Fruit fly (Drosophila melanogaster): ENCODE results near the gene CG32795.
A peak's percentile ranks its signal among the peaks of the same experiment; 100 is the strongest.

CG32795 gene

dm6 chrX:2757400-2757799, 33.0 kb downstream of the CG32795 start (continued):
- TF ChIP-seq BEAF-32 (GFP tag; optimal IDR thresholded peaks at IDR 0.05) (no peak), pan (optimal IDR thresholded peaks at IDR 0.05) (no peak), pan (GFP tag; optimal IDR thresholded peaks at IDR 0.05 in 1 of 2, IDR thresholded peaks at IDR 0.05 in 1 of 2) (no peak), Fer3 (tag; optimal IDR thresholded peaks at IDR 0.05) (no peak), dimm (GFP tag; IDR thresholded peaks at IDR 0.05) (no peak), CG31388 (GFP tag; optimal IDR thresholded peaks at IDR 0.05) (no peak), CG8281 (tag; optimal IDR thresholded peaks at IDR 0.05) (no peak), ERR (GFP tag; optimal IDR thresholded peaks at IDR 0.05) (no peak), z (GFP tag; IDR thresholded peaks at IDR 0.05) (no peak), lola (GFP tag; optimal IDR thresholded peaks at IDR 0.05) (no peak), Doc2 (GFP tag; IDR thresholded peaks at IDR 0.05) (no peak), caup (GFP tag; optimal IDR thresholded peaks at IDR 0.05; ENCODE audit: severe bottlenecking) (no peak), CG31224 (GFP tag; IDR thresholded peaks at IDR 0.05) (no peak), sim (GFP tag; IDR thresholded peaks at IDR 0.05) (no peak), CG10654 (GFP tag; optimal IDR thresholded peaks at IDR 0.05) (no peak), otp (GFP tag; IDR thresholded peaks at IDR 0.05) (no peak), CHES-1-like (GFP tag; optimal IDR thresholded peaks at IDR 0.05) (no peak), CG6175 (GFP tag; IDR thresholded peaks at IDR 0.05) (no peak), CG8924 (tag; optimal IDR thresholded peaks at IDR 0.05) (no peak), repo (GFP tag; optimal IDR thresholded peaks at IDR 0.05) (no peak), CG18764 (GFP tag; optimal IDR thresholded peaks at IDR 0.05) (no peak), Asciz (GFP tag; optimal IDR thresholded peaks at IDR 0.05) (no peak), CG13287 (GFP tag; IDR thresholded peaks at IDR 0.05; ENCODE audit: partially characterized antibody) (no peak), lov (optimal IDR thresholded peaks at IDR 0.05) (no peak), lov (GFP tag; IDR thresholded peaks at IDR 0.05) (no peak), CG2199 (GFP tag; IDR thresholded peaks at IDR 0.05) (no peak), CG7372 (GFP tag; IDR thresholded peaks at IDR 0.05) (no peak), CG6689 (GFP tag; IDR thresholded peaks at IDR 0.05) (no peak), ara (GFP tag; IDR thresholded peaks at IDR 0.05) (no peak), run (tag; optimal IDR thresholded peaks at IDR 0.05) (no peak), peb (GFP tag; IDR thresholded peaks at IDR 0.05) (no peak), H15 (GFP tag; IDR thresholded peaks at IDR 0.05) (no peak), CG4360 (GFP tag; IDR thresholded peaks at IDR 0.05) (no peak), CG7357 (GFP tag; IDR thresholded peaks at IDR 0.05) (no peak), pros (GFP tag; optimal IDR thresholded peaks at IDR 0.05) (no peak), oc (tag; optimal IDR thresholded peaks at IDR 0.05) (peak; percentile 14), CG10979 (tag; optimal IDR thresholded peaks at IDR 0.05) (peak; percentile 20), Hmx (GFP tag; optimal IDR thresholded peaks at IDR 0.05) (no peak), ftz-f1 (GFP tag; optimal IDR thresholded peaks at IDR 0.05) (no peak), ttk (GFP tag; IDR thresholded peaks at IDR 0.05) (peak; percentile 15; the same call in 1 of the 2 replicates), CG16779 (GFP tag; IDR thresholded peaks at IDR 0.05) (no peak), CG6765 (GFP tag; optimal IDR thresholded peaks at IDR 0.05) (no peak), Xbp1 (GFP tag; optimal IDR thresholded peaks at IDR 0.05) (peak; percentile 28), CG18011 (GFP tag; optimal IDR thresholded peaks at IDR 0.05) (no peak), unc-4 (GFP tag; IDR thresholded peaks at IDR 0.05; ENCODE audit: partially characterized antibody) (no peak), vfl (GFP tag; optimal IDR thresholded peaks at IDR 0.05) (no peak), corto (GFP tag; optimal IDR thresholded peaks at IDR 0.05) (no peak), CG7271 (tag; optimal IDR thresholded peaks at IDR 0.05) (no peak), CG1603 (tag; optimal IDR thresholded peaks at IDR 0.05) (peak; percentile 46), Usf (GFP tag; optimal IDR thresholded peaks at IDR 0.05) (no peak), YL-1 (GFP tag; optimal IDR thresholded peaks at IDR 0.05) (no peak), cg (GFP tag; optimal IDR thresholded peaks at IDR 0.05) (no peak), disco-r (GFP tag; optimal IDR thresholded peaks at IDR 0.05) (no peak)

Data from whole organism, embryonic.